Fruit fly (Drosophila melanogaster) S2 (cell line): ENCODE data around the gene Dred.

Source experiments
- CG8478 ChIP-seq: fragments of >200 bp; optimal IDR thresholded peaks from 2 replicates; lab custom pipeline; 2018
- CTCF ChIP-seq, 2 experiments: fragments of >200 bp; optimal IDR thresholded peaks; 2 replicates each; lab custom pipeline; 2018

dm6 chr3L:19518232-19518631 is 25.8 kb downstream of the Dred start, which contains the start of gene Cpr76Ba:
- TF ChIP-seq CG8478 (lab: Kevin White, UChicago), result no peak
- no peak for TF ChIP-seq CTCF (optimal IDR thresholded peaks at IDR 0.05; lab: Kevin White, UChicago)
